Fruit fly (Drosophila melanogaster) whole organism, embryonic: ENCODE results near the gene CG32298.

ENCODE experiments used
- B-H2 ChIP-seq: fragments of 200-800 bp; sonication (Bioruptor generic); optimal IDR thresholded peaks from 2 replicates; lab custom pipeline; 2018; ENCODE audit warnings: missing biosample characterization, mild to moderate bottlenecking, missing genetic modification characterization
- CG10366 ChIP-seq: fragments of 200-800 bp; sonication (Bioruptor generic); IDR thresholded peaks from 2 replicates; pipeline ENCODE4 v1.3.6; 2022; ENCODE audit warnings: missing biosample characterization, missing genetic modification characterization
- CG11456 ChIP-seq: fragments of 200-800 bp; sonication (Bioruptor generic); IDR thresholded peaks from 3 replicates; pipeline ENCODE4 v1.3.6; 2022; ENCODE audit warnings: missing biosample characterization, missing genetic modification characterization
- CG14710 ChIP-seq: fragments of 200-800 bp; sonication (Bioruptor generic); optimal IDR thresholded peaks from 3 replicates; lab custom pipeline; 2019; ENCODE audit warnings: missing biosample characterization, mild to moderate bottlenecking, missing genetic modification characterization, moderate library complexity
- CG15011 ChIP-seq: fragments of 200-800 bp; sonication (Bioruptor generic); optimal IDR thresholded peaks from 3 replicates; lab custom pipeline; 2018; ENCODE audit warnings: missing biosample characterization, mild to moderate bottlenecking, missing genetic modification characterization
- CG17359 ChIP-seq: fragments of 200-800 bp; sonication (Bioruptor generic); optimal IDR thresholded peaks from 3 replicates; lab custom pipeline; 2018; ENCODE audit warnings: missing biosample characterization, mild to moderate bottlenecking, missing genetic modification characterization, moderate library complexity
- CG17802 ChIP-seq: fragments of 200-800 bp; sonication (Bioruptor generic); optimal IDR thresholded peaks from 2 replicates; lab custom pipeline; 2018; ENCODE audit warnings: missing biosample characterization, mild to moderate bottlenecking, missing genetic modification characterization, moderate library complexity
- CG30020 ChIP-seq: fragments of 200-800 bp; optimal IDR thresholded peaks from 2 replicates; lab custom pipeline; 2019; ENCODE audit warnings: missing biosample characterization, mild to moderate bottlenecking, missing genetic modification characterization, moderate library complexity
- CG34224 ChIP-seq: fragments of 200-800 bp; sonication (Bioruptor generic); IDR thresholded peaks from 3 replicates; pipeline ENCODE4 v1.3.6; 2022; ENCODE audit warnings: missing biosample characterization, missing genetic modification characterization; ENCODE audit not compliant: partially characterized antibody
- CG3726 ChIP-seq: fragments of 200-800 bp; sonication (Bioruptor generic); IDR thresholded peaks from 3 replicates; pipeline ENCODE4, ENCODE4 v1.3.6; 2022; ENCODE audit warnings: missing biosample characterization, missing genetic modification characterization
- CG3847 ChIP-seq: fragments of 200-800 bp; sonication (Bioruptor generic); IDR thresholded peaks from 2 replicates; pipeline ENCODE4 v1.3.6; 2022; ENCODE audit warnings: missing biosample characterization, missing genetic modification characterization
- CG4820 ChIP-seq: fragments of 200-800 bp; sonication (Bioruptor generic); optimal IDR thresholded peaks from 3 replicates; lab custom pipeline; 2016; ENCODE audit warnings: missing biosample characterization, missing genetic modification characterization
- CG6254 ChIP-seq: fragments of 200-800 bp; sonication (Bioruptor generic); optimal IDR thresholded peaks from 3 replicates; lab custom pipeline; 2017; ENCODE audit warnings: mild to moderate bottlenecking, missing biosample characterization, missing genetic modification reagents, missing genetic modification characterization
- CG6683 ChIP-seq: fragments of 200-800 bp; sonication (Bioruptor generic); optimal IDR thresholded peaks from 2 replicates; lab custom pipeline; 2017; ENCODE audit warnings: missing biosample characterization, mild to moderate bottlenecking, missing genetic modification characterization, missing genetic modification reagents
- CG6689 ChIP-seq: fragments of 200-800 bp; sonication (Bioruptor generic); IDR thresholded peaks from 2 replicates; pipeline ENCODE4 v1.3.6; 2022; ENCODE audit warnings: missing biosample characterization, missing genetic modification characterization
- CG7987 ChIP-seq: fragments of 200-800 bp; sonication (Bioruptor generic); optimal IDR thresholded peaks from 2 replicates; lab custom pipeline; 2018; ENCODE audit warnings: missing biosample characterization, mild to moderate bottlenecking, missing genetic modification characterization, moderate library complexity
- CG8281 ChIP-seq: fragments of 200-800 bp; sonication (Bioruptor generic); optimal IDR thresholded peaks from 2 replicates; lab custom pipeline; 2018; ENCODE audit warnings: missing biosample characterization, mild to moderate bottlenecking, missing genetic modification characterization, moderate library complexity
- CG8924 ChIP-seq: fragments of 200-800 bp; optimal IDR thresholded peaks from 3 replicates; lab custom pipeline; 2019; ENCODE audit warnings: missing biosample characterization, mild to moderate bottlenecking, missing genetic modification characterization, moderate library complexity
- HLH3B ChIP-seq: fragments of 200-800 bp; sonication (Bioruptor generic); IDR thresholded peaks from 2 replicates; pipeline ENCODE4 v1.3.6; 2022; ENCODE audit warnings: missing biosample characterization, missing genetic modification characterization
- Hr3 ChIP-seq: fragments of 200-800 bp; sonication (Bioruptor generic); optimal IDR thresholded peaks from 3 replicates; lab custom pipeline; 2016; ENCODE audit warnings: missing biosample characterization, missing genetic modification characterization
- Oaz ChIP-seq: fragments of 200-800 bp; sonication (Bioruptor generic); IDR thresholded peaks from 2 replicates; pipeline ENCODE4 v1.3.6; 2022; ENCODE audit warnings: missing biosample characterization, missing genetic modification characterization
- Oli ChIP-seq: fragments of 200-800 bp; sonication (Bioruptor generic); optimal IDR thresholded peaks from 2 replicates; lab custom pipeline; 2018; ENCODE audit warnings: missing biosample characterization, mild to moderate bottlenecking, missing genetic modification characterization, moderate library complexity
- PHDP ChIP-seq: fragments of 200-800 bp; sonication (Bioruptor generic); optimal IDR thresholded peaks from 3 replicates; lab custom pipeline; 2018; ENCODE audit warnings: missing biosample characterization, mild to moderate bottlenecking, missing genetic modification characterization, moderate library complexity
- Six4 ChIP-seq: fragments of 200-800 bp; sonication (Bioruptor generic); optimal IDR thresholded peaks from 2 replicates; lab custom pipeline; 2016; ENCODE audit warnings: missing biosample characterization, missing genetic modification characterization
- Sry-β ChIP-seq: fragments of 200-800 bp; sonication (Bioruptor generic); optimal IDR thresholded peaks from 2 replicates; lab custom pipeline; 2018; ENCODE audit warnings: missing biosample characterization, mild to moderate bottlenecking, missing genetic modification characterization, moderate library complexity
- Stat92E ChIP-seq, 3 experiments: fragments of >200 bp in 2 of 3; fragments of 200-800 bp in 1 of 3; sonication (Bioruptor generic) in 1 of 3; optimal IDR thresholded peaks; 2 replicates each; lab custom pipeline; 2017 to 2019; ENCODE audit warnings: missing biosample characterization in 3 of 3, missing genetic modification characterization in 3 of 3, mild to moderate bottlenecking in 1 of 3, moderate library complexity in 1 of 3
- Tbp ChIP-seq: fragments of >200 bp; optimal IDR thresholded peaks from 2 replicates; lab custom pipeline; 2018; ENCODE audit warnings: missing biosample characterization, missing genetic modification characterization
- aop ChIP-seq: fragments of 200-800 bp; sonication (Bioruptor generic); IDR thresholded peaks from 2 replicates; pipeline ENCODE4 v1.3.6; 2022; ENCODE audit warnings: missing biosample characterization, missing genetic modification characterization
- ase ChIP-seq: fragments of 200-800 bp; sonication (Bioruptor generic); IDR thresholded peaks from 3 replicates; pipeline ENCODE4 v1.3.6; 2022; ENCODE audit warnings: missing biosample characterization, missing genetic modification characterization
- cato ChIP-seq: fragments of 200-800 bp; sonication (Bioruptor generic); optimal IDR thresholded peaks from 2 replicates; lab custom pipeline; 2016; ENCODE audit warnings: missing biosample characterization, missing genetic modification characterization, borderline replicate concordance
- ci ChIP-seq: fragments of 200-800 bp; sonication (Bioruptor generic); IDR thresholded peaks from 3 replicates; pipeline ENCODE4 v1.3.6; 2022; ENCODE audit warnings: missing biosample characterization, missing genetic modification characterization
- danr ChIP-seq: fragments of 200-800 bp; sonication (Bioruptor generic); IDR thresholded peaks from 2 replicates; pipeline ENCODE4 v1.3.6; 2022; ENCODE audit warnings: missing biosample characterization, missing genetic modification characterization
- emc ChIP-seq: fragments of 200-800 bp; sonication (Bioruptor generic); optimal IDR thresholded peaks from 2 replicates; lab custom pipeline; 2016; ENCODE audit warnings: missing biosample characterization, missing genetic modification characterization
- fd64A ChIP-seq: fragments of 200-800 bp; sonication (Bioruptor generic); optimal IDR thresholded peaks from 3 replicates; lab custom pipeline; 2018; ENCODE audit warnings: missing biosample characterization, mild to moderate bottlenecking, missing genetic modification characterization
- fru ChIP-seq: fragments of >200 bp; optimal IDR thresholded peaks from 2 replicates; lab custom pipeline; 2017
- gce ChIP-seq: fragments of 200-800 bp; sonication (Bioruptor generic); IDR thresholded peaks from 3 replicates; pipeline ENCODE4 v1.3.6; 2022; ENCODE audit warnings: missing biosample characterization, missing genetic modification characterization
- gem ChIP-seq: fragments of 200-800 bp; sonication (Bioruptor generic); optimal IDR thresholded peaks from 2 replicates; lab custom pipeline; 2019; ENCODE audit warnings: missing biosample characterization, mild to moderate bottlenecking, missing genetic modification characterization, moderate library complexity
- jigr1 ChIP-seq: fragments of 200-800 bp; sonication (Bioruptor generic); IDR thresholded peaks from 3 replicates; pipeline ENCODE4 v1.3.6; 2022; ENCODE audit warnings: missing biosample characterization, missing genetic modification characterization
- knrl ChIP-seq: fragments of 200-800 bp; sonication (Bioruptor generic); IDR thresholded peaks from 3 replicates; pipeline ENCODE4 v1.3.6; 2022; ENCODE audit warnings: missing biosample characterization, missing genetic modification characterization; ENCODE audit not compliant: partially characterized antibody
- nau ChIP-seq: fragments of 200-800 bp; sonication (Bioruptor generic); optimal IDR thresholded peaks from 3 replicates; lab custom pipeline; 2017; ENCODE audit warnings: missing biosample characterization, mild to moderate bottlenecking, missing genetic modification characterization, missing genetic modification reagents
- otp ChIP-seq: fragments of 200-800 bp; sonication (Bioruptor generic); IDR thresholded peaks from 3 replicates; pipeline ENCODE4, ENCODE4 v1.3.6; 2022; ENCODE audit warnings: missing biosample characterization, missing genetic modification characterization
- p53 ChIP-seq: fragments of 200-800 bp; sonication (Bioruptor generic); optimal IDR thresholded peaks from 2 replicates; lab custom pipeline; 2016; ENCODE audit warnings: missing biosample characterization, missing genetic modification characterization
- pho ChIP-seq: fragments of 200-800 bp; sonication (Bioruptor generic); optimal IDR thresholded peaks from 2 replicates; lab custom pipeline; 2016; ENCODE audit warnings: missing biosample characterization, missing genetic modification characterization
- psq ChIP-seq: fragments of 200-800 bp; sonication (Bioruptor generic); optimal IDR thresholded peaks from 2 replicates; lab custom pipeline; 2017; ENCODE audit warnings: missing biosample characterization, missing genetic modification characterization
- stwl ChIP-seq: fragments of 200-800 bp; sonication (Bioruptor generic); optimal IDR thresholded peaks from 3 replicates; lab custom pipeline; 2018; ENCODE audit warnings: missing biosample characterization, mild to moderate bottlenecking, missing genetic modification characterization, moderate library complexity
- trem ChIP-seq: fragments of 200-800 bp; optimal IDR thresholded peaks from 3 replicates; lab custom pipeline; 2019; ENCODE audit warnings: missing biosample characterization, mild to moderate bottlenecking, missing genetic modification characterization, moderate library complexity
- trh ChIP-seq: fragments of 200-800 bp; sonication (Bioruptor generic); optimal IDR thresholded peaks from 2 replicates; lab custom pipeline; 2016; ENCODE audit warnings: missing biosample characterization, missing genetic modification characterization
- ttk ChIP-seq: fragments of 200-800 bp; sonication (Bioruptor generic); IDR thresholded peaks from 2 replicates; pipeline ENCODE4 v2.1.2; 2022; ENCODE audit warnings: missing biosample characterization, missing genetic modification characterization
- twi ChIP-seq: fragments of 200-800 bp; optimal IDR thresholded peaks from 2 replicates; lab custom pipeline; 2019; ENCODE audit warnings: missing biosample characterization, mild to moderate bottlenecking, missing genetic modification characterization, moderate library complexity
- unpg ChIP-seq: fragments of 200-800 bp; sonication (Bioruptor generic); optimal IDR thresholded peaks from 3 replicates; lab custom pipeline; 2018; ENCODE audit warnings: missing biosample characterization, mild to moderate bottlenecking, missing genetic modification characterization, moderate library complexity
- zen ChIP-seq: fragments of 200-800 bp; sonication (Bioruptor generic); optimal IDR thresholded peaks from 3 replicates; lab custom pipeline; 2018; ENCODE audit warnings: missing biosample characterization, mild to moderate bottlenecking, missing genetic modification characterization, moderate library complexity

The CG32298 gene

dm6 chr3L:2418769-2419168 lies 28.0 kb upstream of the CG32298 start (continued):
- no peak for TF ChIP-seq p53 (GFP tag; lab: Kevin White, UChicago)
- TF ChIP-seq CG3726 (GFP tag; lab: Robert Waterston, UW) = peak; percentile 73
- peak; percentile 76 for TF ChIP-seq zen (tag; lab: Kevin White, UChicago)
- no peak for TF ChIP-seq knrl (GFP tag; lab: Robert Waterston, UW)
- no peak for TF ChIP-seq fru
- no peak for TF ChIP-seq cato (GFP tag; lab: Kevin White, UChicago)
- TF ChIP-seq Oaz (GFP tag; lab: Robert Waterston, UW) = peak; percentile 74
- TF ChIP-seq CG8281 (tag; lab: Kevin White, UChicago) = peak; percentile 46
- peak; percentile 64 for TF ChIP-seq pho (GFP tag; lab: Kevin White, UChicago)
- TF ChIP-seq trem (tag; lab: Kevin White, UChicago) = peak; percentile 84
- TF ChIP-seq Tbp (GFP tag; lab: Kevin White, UChicago) = no peak
- TF ChIP-seq CG14710 (tag; lab: Kevin White, UChicago) = peak; percentile 85
- TF ChIP-seq CG7987 (GFP tag; lab: Kevin White, UChicago) = peak; percentile 87
- TF ChIP-seq HLH3B (GFP tag; lab: Robert Waterston, UW) = peak; percentile 91
- TF ChIP-seq nau (GFP tag; lab: Kevin White, UChicago) = peak; percentile 85
- TF ChIP-seq CG4820 (GFP tag; lab: Kevin White, UChicago) = peak; percentile 86
- no peak for TF ChIP-seq CG34224 (GFP tag; lab: Robert Waterston, UW)
- TF ChIP-seq Stat92E (GFP tag; optimal IDR thresholded peaks at IDR 0.05; lab: Kevin White, UChicago) = peak in 1 of 3 experiments; percentile 81
- peak; percentile 83 for TF ChIP-seq CG10366 (GFP tag; lab: Robert Waterston, UW)
- 0 out of 3 replicates have a peak, but pooled peaks have one; percentile 46 for TF ChIP-seq jigr1 (GFP tag; lab: Robert Waterston, UW)
- peak; percentile 65 for TF ChIP-seq Hr3 (GFP tag; lab: Kevin White, UChicago)
- TF ChIP-seq aop (GFP tag; lab: Robert Waterston, UW) = no peak
- TF ChIP-seq CG6683 (GFP tag; lab: Kevin White, UChicago) = peak; percentile 42
- peak; percentile 76 for TF ChIP-seq unpg (GFP tag; lab: Kevin White, UChicago)
- TF ChIP-seq ci (GFP tag; lab: Robert Waterston, UW) = peak; percentile 92
- peak; percentile 88 for TF ChIP-seq otp
- peak; percentile 91 for TF ChIP-seq CG17359 (tag; lab: Kevin White, UChicago)
- peak; percentile 43; the same call in 1 of the 2 replicates for TF ChIP-seq danr (GFP tag; lab: Robert Waterston, UW)
- TF ChIP-seq stwl (tag; lab: Kevin White, UChicago) = no peak
- peak; percentile 87 for TF ChIP-seq CG11456 (GFP tag; lab: Robert Waterston, UW)
- peak; percentile 84 for TF ChIP-seq ase (GFP tag; lab: Robert Waterston, UW)
- TF ChIP-seq fd64A (GFP tag; lab: Kevin White, UChicago) = peak; percentile 78
- peak; percentile 82 for TF ChIP-seq Six4 (GFP tag; lab: Kevin White, UChicago)
- TF ChIP-seq gce (GFP tag; lab: Robert Waterston, UW) = peak; percentile 32; the same call in 1 of the 3 replicates
- no peak for TF ChIP-seq psq (GFP tag; lab: Kevin White, UChicago)
- TF ChIP-seq emc (GFP tag; lab: Kevin White, UChicago) = peak; percentile 42
- TF ChIP-seq CG8924 (tag; lab: Kevin White, UChicago) = peak; percentile 79
- peak; percentile 61 for TF ChIP-seq CG17802 (tag; lab: Kevin White, UChicago)
- TF ChIP-seq PHDP (tag; lab: Kevin White, UChicago) = peak; percentile 78
- peak; percentile 70 for TF ChIP-seq Oli
- TF ChIP-seq twi (tag; lab: Kevin White, UChicago) = no peak
- peak; percentile 90 for TF ChIP-seq CG3847
- peak; percentile 82 for TF ChIP-seq CG15011 (GFP tag; lab: Kevin White, UChicago)
- peak; percentile 85 for TF ChIP-seq CG6689 (GFP tag; lab: Robert Waterston, UW)
- no peak for TF ChIP-seq B-H2 (GFP tag; lab: Kevin White, UChicago)
- TF ChIP-seq ttk (GFP tag; lab: Robert Waterston, UW) = peak; percentile 72
- TF ChIP-seq Sry-β (GFP tag; lab: Kevin White, UChicago) = peak; percentile 42
- peak; percentile 84 for TF ChIP-seq CG6254 (GFP tag; lab: Kevin White, UChicago)
- no peak for TF ChIP-seq trh (GFP tag; lab: Kevin White, UChicago)
- TF ChIP-seq CG30020 = no peak
- peak; percentile 83 for TF ChIP-seq gem
